Worm (Caenorhabditis elegans) whole organism, early embryonic: ENCODE results near the gene W04E12.3.

Source experiments
- aly-1 ChIP-seq: sonication (generic microtip); optimal IDR thresholded peaks from 2 replicates; lab custom pipeline; 2016; ENCODE audit warnings: missing genetic modification characterization, missing compliant biosample characterization
- ama-1 ChIP-seq: fragments of 150-350 bp; optimal IDR thresholded peaks from 2 replicates; lab custom pipeline; 2014
- ceh-13 ChIP-seq: fragments of 200-800 bp; sonication (Bioruptor generic); optimal IDR thresholded peaks from 2 replicates; lab custom pipeline; 2018; ENCODE audit warnings: mild to moderate bottlenecking, missing genetic modification characterization, missing compliant biosample characterization
- ceh-36 ChIP-seq: sonication (generic microtip); optimal IDR thresholded peaks from 2 replicates; lab custom pipeline; 2016; ENCODE audit warnings: missing genetic modification characterization, inconsistent platforms, missing compliant biosample characterization
- ets-7 ChIP-seq: sonication (generic microtip); optimal IDR thresholded peaks from 2 replicates; lab custom pipeline; 2016; ENCODE audit warnings: missing genotype, missing genetic modification characterization, missing compliant biosample characterization
- flt-1 ChIP-seq: fragments of 200-800 bp; sonication (Bioruptor generic); IDR thresholded peaks from 2 replicates; pipeline ENCODE4 v1.3.6; 2022; ENCODE audit warnings: missing genetic modification characterization, missing compliant biosample characterization
- hmbx-1 ChIP-seq: sonication (generic microtip); optimal IDR thresholded peaks from 2 replicates; lab custom pipeline; 2016; ENCODE audit warnings: mild to moderate bottlenecking, missing genetic modification characterization, missing compliant biosample characterization
- hmg-4 ChIP-seq: fragments of 200-800 bp; sonication (Bioruptor generic); optimal IDR thresholded peaks from 2 replicates; lab custom pipeline; 2018; ENCODE audit warnings: mild to moderate bottlenecking, missing genetic modification characterization, missing compliant biosample characterization
- hnd-1 ChIP-seq: sonication (generic microtip); optimal IDR thresholded peaks from 2 replicates; lab custom pipeline; 2016; ENCODE audit warnings: missing genetic modification characterization, missing compliant biosample characterization
- pes-1 ChIP-seq: fragments of 200-800 bp; sonication (Bioruptor generic); IDR thresholded peaks from 2 replicates; pipeline ENCODE4 v1.3.6; 2022; ENCODE audit warnings: missing genetic modification reagents, missing genetic modification characterization, missing compliant biosample characterization
- scrt-1 ChIP-seq: fragments of 200-800 bp; sonication (Bioruptor generic); IDR thresholded peaks from 2 replicates; pipeline ENCODE4 v1.3.6; 2022; ENCODE audit warnings: missing genetic modification characterization, missing compliant biosample characterization
- sea-1 ChIP-seq: fragments of 200-800 bp; sonication (Bioruptor generic); conservative IDR thresholded peaks from 2 replicates; pipeline ENCODE4 v1.3.6; 2022; ENCODE audit warnings: missing genetic modification characterization, missing compliant biosample characterization
- tbx-11 ChIP-seq: fragments of 200-800 bp; sonication (Bioruptor generic); IDR thresholded peaks from 2 replicates; pipeline ENCODE4 v1.3.6; 2022; ENCODE audit warnings: missing genetic modification characterization, missing compliant biosample characterization
- tbx-37 ChIP-seq: fragments of 200-800 bp; sonication (Bioruptor generic); conservative IDR thresholded peaks from 2 replicates; pipeline ENCODE4 v1.3.6; 2022; ENCODE audit warnings: missing genetic modification reagents, missing genetic modification characterization, missing compliant biosample characterization

DNA sequence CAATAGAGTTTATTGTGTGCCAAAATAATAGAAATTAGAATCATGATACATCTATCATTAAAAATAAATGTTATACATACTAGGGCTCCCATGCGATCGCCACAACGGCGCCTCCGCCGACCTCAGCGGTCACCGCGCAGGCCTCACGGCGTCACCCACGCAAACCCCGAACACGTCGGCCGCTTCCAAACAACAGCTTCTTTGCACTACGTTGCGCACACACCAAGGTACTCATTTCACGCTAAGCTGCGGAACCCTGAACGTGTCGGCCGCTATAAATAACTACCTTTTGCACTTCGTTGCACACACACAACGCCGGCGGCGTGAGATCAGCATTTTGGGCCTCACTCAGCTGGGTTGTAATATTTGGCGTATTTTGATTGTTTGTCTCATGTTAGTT lies 17.5 kb downstream of the W04E12.3 start:
- no peak for TF ChIP-seq hmg-4 (GFP tag; lab: Kevin White, UChicago)
- no peak for TF ChIP-seq ama-1 (lab: Kevin White, UChicago)
- no peak for TF ChIP-seq ceh-36
- TF ChIP-seq pes-1, result no peak
- TF ChIP-seq scrt-1, result no peak
- TF ChIP-seq ets-7, result no peak
- TF ChIP-seq ceh-13 (GFP tag; lab: Kevin White, UChicago), result no peak
- no peak for TF ChIP-seq sea-1 (GFP tag; lab: Robert Waterston, UW)
- TF ChIP-seq hmbx-1 (tag; lab: Kevin White, UChicago), result no peak
- no peak for TF ChIP-seq flt-1 (GFP tag; lab: Robert Waterston, UW)
- no peak for TF ChIP-seq tbx-37
- TF ChIP-seq hnd-1, result no peak
- no peak for TF ChIP-seq aly-1 (tag; lab: Kevin White, UChicago)
- TF ChIP-seq tbx-11, result no peak
